Worm (Caenorhabditis elegans): Measurements from ENCODE around the gene twk-9.
"Not testable (repeated sequence)": the region's sequence is repeated elsewhere in the genome, so short reads cannot be mapped to it uniquely, and the experiment has no call there.

The twk-9 gene

DNA sequence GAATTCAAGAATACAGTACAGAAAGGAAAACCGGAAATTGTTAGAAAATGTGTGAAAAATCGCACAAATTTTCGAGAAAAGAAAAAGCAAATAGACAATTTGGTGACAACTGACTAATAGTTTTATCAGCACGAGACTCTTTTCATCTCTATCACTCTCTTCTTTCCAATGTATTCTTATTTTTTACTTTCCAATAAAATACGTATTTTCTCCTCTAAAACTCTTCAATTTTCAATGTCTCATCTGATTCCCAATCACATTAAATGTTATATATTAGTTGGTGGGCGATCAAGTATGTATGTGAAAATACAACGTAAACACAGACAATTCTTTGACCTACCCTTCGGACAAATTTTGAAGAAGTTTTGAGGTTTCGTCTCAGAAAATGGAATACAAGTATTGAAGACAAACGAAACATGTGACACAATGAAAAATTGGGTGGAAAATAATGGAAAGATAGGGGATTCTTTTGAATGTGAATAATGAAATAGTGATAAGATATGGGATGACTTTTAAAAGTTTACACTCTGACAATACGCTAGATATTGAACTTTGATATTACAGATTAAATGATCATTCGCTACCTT lies 44.3 kb downstream of the twk-9 start, which contains the start of gene cka-1:
cka-1 (minus strand) TSS at position 418 of the 587 bp plus-strand sequence.
- TF ChIP-seq nfya-1 (tag; optimal IDR thresholded peaks at IDR 0.05; ENCODE audit: insufficient read depth), result peak; percentile 13
- TF ChIP-seq elt-2 (tag; optimal IDR thresholded peaks at IDR 0.05), result peak; percentile 65
- peak; percentile 56 for TF ChIP-seq pqm-1 (tag; optimal IDR thresholded peaks at IDR 0.05)
- no peak for TF ChIP-seq daf-12 (tag; optimal IDR thresholded peaks at IDR 0.05)

DNA sequence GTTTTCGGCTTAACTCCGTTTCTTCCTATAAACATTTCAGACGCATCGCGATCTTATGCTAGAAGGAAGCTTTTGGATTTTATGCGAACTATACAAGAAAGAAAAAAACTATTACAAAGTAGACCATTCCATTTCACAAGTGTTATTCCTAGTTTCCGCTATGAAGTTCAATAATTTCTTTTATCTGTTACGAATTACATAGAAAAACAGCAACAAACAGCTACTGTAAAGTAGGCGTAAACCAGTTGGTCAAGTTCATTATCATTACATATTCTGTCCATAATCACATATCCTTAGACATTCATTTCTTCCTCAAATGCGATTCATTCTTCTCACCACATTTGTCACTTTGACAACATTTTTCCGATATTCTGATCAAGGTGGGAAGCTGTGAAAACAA lies 45.2 kb downstream of the twk-9 start, which contains the start of gene C28D4.10:
C28D4.10 (plus strand) TSS at position 301 of the 400 bp plus-strand sequence.
- TF ChIP-seq egl-27 (tag; optimal IDR thresholded peaks at IDR 0.05) (no peak), ceh-16 (tag; optimal IDR thresholded peaks at IDR 0.05) (no peak), nhr-76 (tag; optimal IDR thresholded peaks at IDR 0.05) (no peak), skn-1 (tag; optimal IDR thresholded peaks at IDR 0.05) (no peak), daf-12 (tag; optimal IDR thresholded peaks at IDR 0.05) (no peak), fos-1 (tag; optimal IDR thresholded peaks at IDR 0.05) (no peak), ceh-9 (tag; optimal IDR thresholded peaks at IDR 0.05) (no peak), hmg-11 (tag; optimal IDR thresholded peaks at IDR 0.05) (no peak)

DNA sequence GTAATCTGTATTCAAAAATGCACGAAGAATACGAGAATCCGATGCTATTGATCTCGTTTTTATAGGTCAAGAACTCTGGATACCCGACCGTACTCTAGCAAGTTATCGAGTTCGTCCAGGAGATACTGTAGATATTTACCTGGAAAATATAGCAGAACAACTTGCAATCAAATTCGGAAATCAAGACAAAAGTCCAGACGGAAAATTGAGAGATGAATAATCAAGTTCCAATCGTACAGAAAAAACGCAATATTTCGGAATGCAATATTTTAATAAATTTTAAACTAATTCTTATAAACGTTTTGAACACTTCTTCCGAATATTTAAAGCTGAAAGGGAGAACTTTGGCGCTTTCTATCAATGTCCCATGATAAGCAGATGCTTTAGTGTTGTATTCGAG lies 46.0 kb downstream of the twk-9 start:
- TF ChIP-seq ZK546.5 (tag; optimal IDR thresholded peaks at IDR 0.05), result no peak
- TF ChIP-seq ztf-4 (tag; optimal IDR thresholded peaks at IDR 0.05), result no peak
- TF ChIP-seq jun-1 (tag; optimal IDR thresholded peaks at IDR 0.05), result no peak
- TF ChIP-seq mdl-1 (tag; optimal IDR thresholded peaks at IDR 0.05), result no peak
- TF ChIP-seq R02D3.7 (tag; optimal IDR thresholded peaks at IDR 0.05), result no peak
- TF ChIP-seq elt-2 (tag; optimal IDR thresholded peaks at IDR 0.05), result no peak
- no peak for TF ChIP-seq ztf-11 (tag; optimal IDR thresholded peaks at IDR 0.05)

DNA sequence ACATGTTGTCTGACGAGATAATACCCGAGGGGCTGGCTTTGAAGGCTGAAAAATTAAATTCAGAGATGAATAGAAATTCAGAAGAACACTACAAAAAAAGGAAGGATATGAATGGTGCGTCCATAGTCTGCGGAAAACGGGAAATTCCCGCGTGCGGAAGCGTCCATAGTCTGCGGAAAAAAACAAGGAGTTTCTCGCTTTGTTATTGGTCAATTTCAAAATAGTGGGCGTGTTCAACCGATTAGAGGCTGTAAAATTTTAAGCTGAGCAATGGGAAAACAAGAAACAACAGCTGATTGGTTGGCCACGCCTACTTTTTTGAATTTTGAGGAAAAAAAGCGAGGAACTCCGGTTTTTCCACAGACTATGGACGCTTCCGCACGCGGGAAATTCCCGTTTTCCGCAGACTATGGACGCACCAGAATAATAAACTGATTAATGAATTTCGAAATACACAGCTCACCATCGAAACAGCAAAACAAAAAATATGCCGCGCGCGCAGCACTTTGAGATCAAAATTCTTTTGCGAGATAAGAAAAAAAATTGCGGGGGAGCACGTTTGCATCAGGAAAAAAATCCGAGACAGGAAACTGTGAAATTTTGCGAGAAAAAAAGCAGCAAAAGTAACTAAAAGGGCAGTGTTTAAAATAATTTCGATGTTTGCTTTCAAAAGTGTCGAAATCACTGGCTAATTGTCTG lies 48.0 kb downstream of the twk-9 start, which contains the start of gene gln-6:
gln-6 (minus strand) TSS at position 51 of the 699 bp plus-strand sequence.
- not testable (repeated sequence) for TF ChIP-seq lin-15B, fos-1, elt-2 (tag; optimal IDR thresholded peaks at IDR 0.05)

DNA sequence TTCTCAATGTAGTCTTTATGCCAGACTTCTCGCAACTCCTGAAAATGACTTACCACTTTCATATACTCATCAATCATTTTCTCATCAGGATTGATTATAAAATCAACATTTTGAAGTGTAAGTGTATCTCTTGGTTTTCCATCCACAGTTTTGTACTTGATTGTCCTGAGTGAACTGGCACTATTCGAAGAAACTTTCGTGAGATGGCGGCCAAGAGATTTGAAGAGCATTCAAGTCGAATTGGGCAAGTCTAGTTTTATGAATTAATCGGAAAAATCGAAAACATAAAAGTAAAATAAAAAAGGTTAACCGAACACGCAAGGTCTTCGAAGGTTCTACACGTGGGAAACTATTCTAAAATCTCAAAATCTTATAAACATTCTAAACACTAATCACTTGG lies 49.9 kb downstream of the twk-9 start, which contains the start of gene C28D4.7:
C28D4.7 (minus strand) TSS at position 265 of the 400 bp plus-strand sequence.
- TF ChIP-seq lsy-12 (tag; optimal IDR thresholded peaks at IDR 0.05) (no peak), ceh-16 (tag; optimal IDR thresholded peaks at IDR 0.05) (no peak), egl-5 (tag; optimal IDR thresholded peaks at IDR 0.05) (no peak), nhr-28 (tag; optimal IDR thresholded peaks at IDR 0.05) (no peak), mml-1 (tag; optimal IDR thresholded peaks at IDR 0.05) (no peak), skn-1 (tag; optimal IDR thresholded peaks at IDR 0.05) (no peak), nhr-23 (tag; optimal IDR thresholded peaks at IDR 0.05) (no peak), ama-1 (optimal IDR thresholded peaks at IDR 0.05) (no peak), pha-4 (tag; optimal IDR thresholded peaks at IDR 0.05) (no peak), nhr-11 (tag; optimal IDR thresholded peaks at IDR 0.05) (no peak), unc-62 (GFP tag; optimal IDR thresholded peaks at IDR 0.05) (no peak)

DNA sequence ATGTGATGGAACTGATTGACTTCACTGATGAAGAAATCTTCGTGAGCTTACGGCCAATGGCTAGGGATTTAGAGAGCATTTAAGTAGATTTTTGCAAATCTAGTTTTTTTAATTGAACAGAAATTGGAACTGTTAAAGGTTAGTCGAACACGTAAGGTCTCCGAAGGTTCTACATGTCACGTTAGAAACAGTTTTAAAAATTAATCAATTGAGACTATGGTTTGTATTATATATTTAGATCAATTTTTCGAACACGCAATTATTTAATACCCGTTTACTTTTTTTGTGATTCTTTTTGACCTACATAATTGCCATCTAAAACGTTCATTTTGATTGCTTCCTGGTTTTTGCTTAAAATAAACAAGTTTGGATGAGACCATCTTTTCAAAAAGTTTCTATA lies 51.9 kb downstream of the twk-9 start, which contains the start of gene C28D4.4:
C28D4.4 (minus strand) TSS at position 101 of the 400 bp plus-strand sequence.
- TF ChIP-seq nhr-28 (tag; optimal IDR thresholded peaks at IDR 0.05) (no peak), nfya-1 (tag; optimal IDR thresholded peaks at IDR 0.05; ENCODE audit: insufficient read depth) (no peak), ztf-4 (tag; optimal IDR thresholded peaks at IDR 0.05) (no peak), mdl-1 (tag; optimal IDR thresholded peaks at IDR 0.05) (no peak), nhr-25 (tag; optimal IDR thresholded peaks at IDR 0.05) (no peak), elt-2 (tag; optimal IDR thresholded peaks at IDR 0.05) (no peak), sea-2 (GFP tag; optimal IDR thresholded peaks at IDR 0.05) (no peak), elt-1 (tag; optimal IDR thresholded peaks at IDR 0.05) (no peak), ceh-9 (tag; optimal IDR thresholded peaks at IDR 0.05) (no peak), lsy-12 (tag; optimal IDR thresholded peaks at IDR 0.05) (no peak), hmg-11 (tag; optimal IDR thresholded peaks at IDR 0.05) (no peak), nhr-11 (tag; optimal IDR thresholded peaks at IDR 0.05) (no peak), fkh-2 (tag; optimal IDR thresholded peaks at IDR 0.05) (no peak), nhr-23 (tag; optimal IDR thresholded peaks at IDR 0.05) (no peak)
